Worm (Caenorhabditis elegans): ENCODE results near the gene cec-7.
"Not testable (repeated sequence)": the region's sequence is repeated elsewhere in the genome, so short reads cannot be mapped to it uniquely, and the experiment has no call there.

cec-7 gene

DNA sequence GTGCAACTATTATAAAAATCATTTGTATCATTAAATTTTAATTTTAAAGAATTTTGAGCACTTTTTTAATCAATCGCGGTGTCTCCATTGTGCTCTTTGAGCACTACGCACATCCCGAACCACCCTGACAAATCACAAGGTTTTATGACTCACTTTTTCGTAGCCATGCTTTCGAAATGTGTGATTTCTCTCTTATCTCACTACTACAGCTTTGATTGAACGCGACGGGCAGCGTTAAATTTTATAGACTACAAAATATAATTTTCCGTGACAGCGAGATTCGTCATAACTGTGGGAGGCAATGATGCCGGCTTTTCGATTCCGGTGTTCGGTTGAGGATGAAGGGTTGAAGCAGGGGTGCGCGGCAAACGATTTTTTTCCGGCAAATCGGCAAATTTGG, 27.7 kb downstream of the cec-7 start:
- TF ChIP-seq cebp-1 (GFP tag; IDR thresholded peaks at IDR 0.05), result no peak
- TF ChIP-seq cebp-1 (tag; optimal IDR thresholded peaks at IDR 0.05), result peak; percentile 40
- no peak for TF ChIP-seq lin-26 (GFP tag; IDR thresholded peaks at IDR 0.05)
- TF ChIP-seq nfyb-1 (GFP tag; IDR thresholded peaks at IDR 0.05), result 0 out of 2 replicates have a peak, but pooled peaks have one; percentile 24
- peak in 1 of 2 experiments; percentile 18 for TF ChIP-seq let-607 (tag; optimal IDR thresholded peaks at IDR 0.05)
- no peak for TF ChIP-seq ceh-100 (GFP tag; IDR thresholded peaks at IDR 0.05)
- no peak for TF ChIP-seq mes-4 (tag; optimal IDR thresholded peaks at IDR 0.05)
- TF ChIP-seq ceh-40 (GFP tag; IDR thresholded peaks at IDR 0.05), result no peak
- TF ChIP-seq ztf-28 (GFP tag; IDR thresholded peaks at IDR 0.05), result no peak
- no peak for TF ChIP-seq Y53G8AR.9 (GFP tag; conservative IDR thresholded peaks at IDR 0.05)
- TF ChIP-seq mxl-1 (tag; optimal IDR thresholded peaks at IDR 0.05), result no peak
- TF ChIP-seq athp-1 (tag; optimal IDR thresholded peaks at IDR 0.05), result no peak
- no peak for TF ChIP-seq ztf-18 (tag; optimal IDR thresholded peaks at IDR 0.05)
- no peak for TF ChIP-seq F57A8.1 (GFP tag; optimal IDR thresholded peaks at IDR 0.05)
- no peak for TF ChIP-seq rec-8 (tag; optimal IDR thresholded peaks at IDR 0.05)
- TF ChIP-seq fkh-3 (tag; optimal IDR thresholded peaks at IDR 0.05), result no peak
- TF ChIP-seq mcd-1 (GFP tag; IDR thresholded peaks at IDR 0.05), result no peak
- no peak for TF ChIP-seq aptf-3 (GFP tag; IDR thresholded peaks at IDR 0.05)
- TF ChIP-seq unc-130 (GFP tag; optimal IDR thresholded peaks at IDR 0.05), result no peak
- TF ChIP-seq nhr-80 (tag; optimal IDR thresholded peaks at IDR 0.05), result peak; percentile 69
- no peak for TF ChIP-seq egl-44 (GFP tag; IDR thresholded peaks at IDR 0.05)
- TF ChIP-seq B0035.1 (tag; optimal IDR thresholded peaks at IDR 0.05), result no peak
- TF ChIP-seq snpc-1.1 (tag; optimal IDR thresholded peaks at IDR 0.05; ENCODE audit: insufficient read depth), result no peak
- TF ChIP-seq zim-3 (tag; optimal IDR thresholded peaks at IDR 0.05), result no peak
- no peak for TF ChIP-seq hsf-1 (GFP tag; IDR thresholded peaks at IDR 0.05)
- no peak for TF ChIP-seq lir-1 (GFP tag; conservative IDR thresholded peaks at IDR 0.05)

DNA sequence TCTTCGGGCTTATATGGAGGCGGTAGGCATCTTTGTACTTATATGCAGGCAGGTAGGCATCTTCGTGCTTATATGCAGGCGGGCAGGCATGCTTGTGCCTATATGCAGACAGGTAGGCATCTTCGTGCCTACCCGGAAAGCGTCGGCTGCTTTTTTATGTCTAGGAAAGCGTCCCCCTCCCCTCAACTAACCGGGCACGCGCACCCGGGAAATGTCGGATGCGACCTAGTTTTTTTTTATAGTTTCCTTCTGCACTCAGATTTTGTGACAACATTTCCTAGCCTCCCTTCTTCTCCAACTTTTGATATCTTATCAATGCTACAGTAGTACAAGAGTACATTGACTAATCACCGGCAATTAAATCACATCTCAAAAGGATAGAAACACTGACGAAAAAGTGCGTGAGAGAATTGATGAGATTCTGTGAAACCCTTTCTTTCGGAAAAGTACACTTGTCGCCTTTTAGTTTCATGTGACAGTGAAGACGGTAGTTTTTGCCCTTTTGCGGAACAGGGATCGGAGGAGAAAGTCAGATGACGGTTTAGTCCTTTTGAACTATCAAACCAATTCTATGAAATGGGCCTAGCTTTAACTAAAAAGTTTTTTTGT, 28.3 kb downstream of the cec-7 start:
- TF ChIP-seq somi-1 (GFP tag; optimal IDR thresholded peaks at IDR 0.05) (peak; percentile 52), nhr-90 (tag; optimal IDR thresholded peaks at IDR 0.05) (no peak), snpc-4 (GFP tag; optimal IDR thresholded peaks at IDR 0.05) (no peak), snpc-4 (tag; optimal IDR thresholded peaks at IDR 0.05) (peak in 3 of 4 experiments; percentile 9 to 61 (median 42)), ztf-25 (GFP tag; IDR thresholded peaks at IDR 0.05) (0 out of 2 replicates have a peak, but pooled peaks have one; percentile 22), lin-54 (GFP tag; optimal IDR thresholded peaks at IDR 0.05) (no peak), aptf-3 (GFP tag; IDR thresholded peaks at IDR 0.05) (no peak), C17E4.6 (GFP tag; IDR thresholded peaks at IDR 0.05) (no peak), cebp-2 (GFP tag; IDR thresholded peaks at IDR 0.05) (0 out of 2 replicates have a peak, but pooled peaks have one; percentile 1), repo-1 (tag; optimal IDR thresholded peaks at IDR 0.05) (no peak)

DNA sequence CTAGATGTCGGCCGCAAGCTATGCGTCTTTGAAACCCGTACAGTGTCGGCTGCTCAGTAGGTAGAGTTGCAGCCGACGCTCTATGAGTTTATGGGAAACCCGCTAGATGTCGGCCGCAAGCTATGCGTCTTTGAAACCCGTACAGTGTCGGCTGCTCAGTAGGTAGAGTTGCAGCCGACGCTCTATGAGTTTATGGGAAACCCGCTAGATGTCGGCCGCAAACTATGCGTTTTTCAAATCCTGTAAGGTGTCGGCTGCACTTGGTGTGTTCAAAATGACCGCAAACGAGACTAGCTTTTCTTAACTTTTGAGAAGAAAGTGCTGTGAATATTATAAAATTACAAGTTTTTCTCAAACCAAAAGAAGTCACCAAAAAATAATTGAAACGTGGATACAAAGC, 29.2 kb downstream of the cec-7 start:
- TF ChIP-seq snpc-4 (GFP tag; optimal IDR thresholded peaks at IDR 0.05), result not testable (repeated sequence)
- peak in 2 of 4 experiments; percentile 67 to 76 for TF ChIP-seq snpc-4 (tag; optimal IDR thresholded peaks at IDR 0.05)
